Worm (Caenorhabditis elegans): ENCODE data around the gene dss-1.

Gene dss-1

ce11 chrIII:1169622-1170021 lies 26.5 kb downstream of the dss-1 start:
- no peak for TF ChIP-seq drap-1 (GFP tag; optimal IDR thresholded peaks at IDR 0.05)
- no peak for TF ChIP-seq pha-4 (tag; optimal IDR thresholded peaks at IDR 0.05)
- TF ChIP-seq nhr-76 (tag; optimal IDR thresholded peaks at IDR 0.05): no peak
- no peak for TF ChIP-seq mep-1 (tag; optimal IDR thresholded peaks at IDR 0.05)
- TF ChIP-seq M03D4.4 (tag; optimal IDR thresholded peaks at IDR 0.05): no peak
- no peak for TF ChIP-seq sptf-1 (tag; optimal IDR thresholded peaks at IDR 0.05)
- no peak for TF ChIP-seq nhr-237 (tag; optimal IDR thresholded peaks at IDR 0.05)
- no peak for TF ChIP-seq mab-5 (tag; optimal IDR thresholded peaks at IDR 0.05)
- no peak for TF ChIP-seq sem-2 (GFP tag; optimal IDR thresholded peaks at IDR 0.05)
- TF ChIP-seq ces-1 (GFP tag; optimal IDR thresholded peaks at IDR 0.05): no peak
- no peak for TF ChIP-seq unc-120 (tag; optimal IDR thresholded peaks at IDR 0.05; ENCODE audit: poor library complexity, severe bottlenecking)
- no peak for TF ChIP-seq ham-2 (GFP tag; optimal IDR thresholded peaks at IDR 0.05)
- no peak for TF ChIP-seq nhr-2 (tag; optimal IDR thresholded peaks at IDR 0.05)

ce11 chrIII:1166388-1166787 lies 29.7 kb downstream of the dss-1 start:
- TF ChIP-seq tbx-8 (GFP tag; optimal IDR thresholded peaks at IDR 0.05): no peak
- no peak for TF ChIP-seq unc-62 (GFP tag; optimal IDR thresholded peaks at IDR 0.05)
- no peak for TF ChIP-seq ham-2 (GFP tag; optimal IDR thresholded peaks at IDR 0.05)
- no peak for TF ChIP-seq zip-8 (tag; optimal IDR thresholded peaks at IDR 0.05)
- TF ChIP-seq drap-1 (GFP tag; optimal IDR thresholded peaks at IDR 0.05): no peak

- TF ChIP-seq unc-39 (tag; optimal IDR thresholded peaks at IDR 0.05): no peak
Observed at ce11 chrIII:1164668-1165067, 31.4 kb downstream of the dss-1 start.

- TF ChIP-seq ham-2 (GFP tag; optimal IDR thresholded peaks at IDR 0.05) (no peak), tbx-8 (GFP tag; optimal IDR thresholded peaks at IDR 0.05) (no peak), pha-4 (tag; optimal IDR thresholded peaks at IDR 0.05) (no peak), lsy-2 (tag; optimal IDR thresholded peaks at IDR 0.05) (no peak), nhr-76 (tag; optimal IDR thresholded peaks at IDR 0.05) (no peak), unc-120 (tag; optimal IDR thresholded peaks at IDR 0.05; ENCODE audit: poor library complexity, severe bottlenecking) (no peak), mls-2 (tag; optimal IDR thresholded peaks at IDR 0.05) (no peak), elt-3 (tag; optimal IDR thresholded peaks at IDR 0.05) (no peak), blmp-1 (tag; optimal IDR thresholded peaks at IDR 0.05) (no peak), M03D4.4 (tag; optimal IDR thresholded peaks at IDR 0.05) (no peak), ceh-43 (GFP tag; optimal IDR thresholded peaks at IDR 0.05) (no peak), nhr-2 (tag; optimal IDR thresholded peaks at IDR 0.05) (no peak), sem-2 (GFP tag; optimal IDR thresholded peaks at IDR 0.05) (no peak), sptf-1 (tag; optimal IDR thresholded peaks at IDR 0.05) (no peak), ceh-39 (tag; optimal IDR thresholded peaks at IDR 0.05) (no peak), elt-1 (tag; optimal IDR thresholded peaks at IDR 0.05; ENCODE audit: borderline replicate concordance, insufficient read depth) (no peak), mep-1 (tag; optimal IDR thresholded peaks at IDR 0.05) (no peak)
Observed at ce11 chrIII:1163203-1163602, 32.9 kb downstream of the dss-1 start.

- TF ChIP-seq sptf-1 (tag; optimal IDR thresholded peaks at IDR 0.05): peak; percentile 50
- no peak for TF ChIP-seq nhr-76 (tag; optimal IDR thresholded peaks at IDR 0.05)
- no peak for TF ChIP-seq lin-13 (tag; optimal IDR thresholded peaks at IDR 0.05)
- peak; percentile 30 for TF ChIP-seq mls-2 (tag; optimal IDR thresholded peaks at IDR 0.05)
- no peak for TF ChIP-seq lsy-2 (tag; optimal IDR thresholded peaks at IDR 0.05)
- TF ChIP-seq zip-8 (tag; optimal IDR thresholded peaks at IDR 0.05): peak; percentile 55
- TF ChIP-seq pha-4 (tag; optimal IDR thresholded peaks at IDR 0.05): no peak
- TF ChIP-seq nhr-2 (tag; optimal IDR thresholded peaks at IDR 0.05): peak; percentile 73
- no peak for TF ChIP-seq cnd-1 (tag; optimal IDR thresholded peaks at IDR 0.05)
- TF ChIP-seq drap-1 (GFP tag; optimal IDR thresholded peaks at IDR 0.05): no peak
- TF ChIP-seq ces-1 (GFP tag; optimal IDR thresholded peaks at IDR 0.05): no peak
Observed at ce11 chrIII:1161946-1162345, 34.1 kb downstream of the dss-1 start.

ce11 chrIII:1151680-1152079 lies 44.4 kb downstream of the dss-1 start, which contains the start of gene cdh-12:
cdh-12 (plus strand) TSS chrIII:1152044.
- TF ChIP-seq M03D4.4 (tag; optimal IDR thresholded peaks at IDR 0.05) (no peak), ham-2 (GFP tag; optimal IDR thresholded peaks at IDR 0.05) (no peak), bed-3 (GFP tag; optimal IDR thresholded peaks at IDR 0.05) (no peak), blmp-1 (tag; optimal IDR thresholded peaks at IDR 0.05) (peak; percentile 65)

ce11 chrIII:1149472-1149871 lies 46.6 kb downstream of the dss-1 start:
- TF ChIP-seq lin-32 (GFP tag; optimal IDR thresholded peaks at IDR 0.05) (no peak), unc-39 (tag; optimal IDR thresholded peaks at IDR 0.05) (no peak), ces-1 (GFP tag; optimal IDR thresholded peaks at IDR 0.05) (no peak), ztf-11 (tag; optimal IDR thresholded peaks at IDR 0.05) (no peak), ceh-39 (tag; optimal IDR thresholded peaks at IDR 0.05) (no peak), flh-1 (GFP tag; optimal IDR thresholded peaks at IDR 0.05) (no peak), tbx-8 (GFP tag; optimal IDR thresholded peaks at IDR 0.05) (no peak), nhr-76 (tag; optimal IDR thresholded peaks at IDR 0.05) (no peak), sem-2 (GFP tag; optimal IDR thresholded peaks at IDR 0.05) (no peak), zip-8 (tag; optimal IDR thresholded peaks at IDR 0.05) (no peak), elt-1 (tag; optimal IDR thresholded peaks at IDR 0.05; ENCODE audit: borderline replicate concordance, insufficient read depth) (no peak), nhr-12 (tag; optimal IDR thresholded peaks at IDR 0.05) (no peak), sptf-1 (tag; optimal IDR thresholded peaks at IDR 0.05) (no peak), lin-13 (tag; optimal IDR thresholded peaks at IDR 0.05) (no peak), drap-1 (GFP tag; optimal IDR thresholded peaks at IDR 0.05) (no peak), ceh-43 (GFP tag; optimal IDR thresholded peaks at IDR 0.05) (no peak), unc-62 (GFP tag; optimal IDR thresholded peaks at IDR 0.05) (no peak), ceh-83 (GFP tag; optimal IDR thresholded peaks at IDR 0.05) (no peak)

Measured in whole organism, mixed stage, embryonic.